Worm (Caenorhabditis elegans): ENCODE data around the gene F28C10.3.

F28C10.3 gene

ce11 chrX:487669-488068 is 48.0 kb downstream of the F28C10.3 start (continued):
- TF ChIP-seq lsl-1 (GFP tag; optimal IDR thresholded peaks at IDR 0.05) (peak; percentile 26), lin-40 (tag; optimal IDR thresholded peaks at IDR 0.05) (no peak), lin-26 (GFP tag; IDR thresholded peaks at IDR 0.05) (peak; percentile 96), athp-1 (tag; optimal IDR thresholded peaks at IDR 0.05) (peak; percentile 35), ceh-91 (GFP tag; IDR thresholded peaks at IDR 0.05) (no peak), bed-1 (GFP tag; IDR thresholded peaks at IDR 0.05) (0 out of 2 replicates have a peak, but pooled peaks have one; percentile 28), K12H6.12 (tag; optimal IDR thresholded peaks at IDR 0.05) (no peak), zfh-2 (GFP tag; conservative IDR thresholded peaks at IDR 0.05) (no peak), snpc-1.3 (tag; optimal IDR thresholded peaks at IDR 0.05; ENCODE audit: insufficient read depth) (peak; percentile 65), rpc-1 (optimal IDR thresholded peaks at IDR 0.05) (peak; percentile 84), rpc-1 (tag; optimal IDR thresholded peaks at IDR 0.05) (peak; percentile 99), madf-8 (GFP tag; conservative IDR thresholded peaks at IDR 0.05) (no peak), hlh-12 (tag; optimal IDR thresholded peaks at IDR 0.05) (no peak), nfyb-1 (GFP tag; IDR thresholded peaks at IDR 0.05) (peak; percentile 45; the same call in 1 of the 2 replicates), C17E4.6 (GFP tag; IDR thresholded peaks at IDR 0.05) (no peak), ekl-4 (GFP tag; IDR thresholded peaks at IDR 0.05) (no peak), ZK185.1 (tag; optimal IDR thresholded peaks at IDR 0.05; ENCODE audit: poor library complexity, severe bottlenecking) (peak; percentile 47), egrh-3 (GFP tag; IDR thresholded peaks at IDR 0.05) (no peak), nhr-179 (tag; optimal IDR thresholded peaks at IDR 0.05) (no peak), F55B11.4 (tag; optimal IDR thresholded peaks at IDR 0.05; ENCODE audit: borderline replicate concordance, insufficient read depth) (no peak), let-526 (GFP tag; IDR thresholded peaks at IDR 0.05) (no peak), egl-18 (GFP tag; IDR thresholded peaks at IDR 0.05) (no peak), attf-5 (GFP tag; optimal IDR thresholded peaks at IDR 0.05) (peak; percentile 59), somi-1 (GFP tag; optimal IDR thresholded peaks at IDR 0.05) (peak; percentile 11), sptf-2 (GFP tag; optimal IDR thresholded peaks at IDR 0.05) (peak; percentile 62), ztf-25 (GFP tag; IDR thresholded peaks at IDR 0.05) (peak; percentile 93; the same call in 1 of the 2 replicates), lir-1 (GFP tag; conservative IDR thresholded peaks at IDR 0.05) (no peak), aptf-2 (GFP tag; conservative IDR thresholded peaks at IDR 0.05) (no peak), Y79H2A.3 (GFP tag; conservative IDR thresholded peaks at IDR 0.05) (0 out of 2 replicates have a peak, but pooled peaks have one; percentile 13), ceh-40 (GFP tag; IDR thresholded peaks at IDR 0.05) (peak; percentile 68; the same call in 1 of the 2 replicates), snpc-4 (GFP tag; optimal IDR thresholded peaks at IDR 0.05) (peak; percentile 70), snpc-4 (tag; optimal IDR thresholded peaks at IDR 0.05) (peak in 1 of 4 experiments; percentile 77), ceh-100 (GFP tag; IDR thresholded peaks at IDR 0.05) (no peak), attf-3 (GFP tag; conservative IDR thresholded peaks at IDR 0.05) (no peak), ztf-22 (GFP tag; optimal IDR thresholded peaks at IDR 0.05) (no peak), gei-17 (GFP tag; optimal IDR thresholded peaks at IDR 0.05) (no peak), nhr-80 (tag; optimal IDR thresholded peaks at IDR 0.05) (no peak), die-1 (tag; optimal IDR thresholded peaks at IDR 0.05) (peak; percentile 90), madf-6 (GFP tag; IDR thresholded peaks at IDR 0.05) (no peak; the same call in 1 of the 2 replicates), ama-1 (optimal IDR thresholded peaks at IDR 0.05) (no peak), ama-1 (GFP tag; optimal IDR thresholded peaks at IDR 0.05) (peak; percentile 55 to 71), nfya-2 (GFP tag; IDR thresholded peaks at IDR 0.05) (no peak), mcd-1 (GFP tag; IDR thresholded peaks at IDR 0.05) (no peak; the same call in 1 of the 2 replicates), unc-62 (GFP tag; optimal IDR thresholded peaks at IDR 0.05) (no peak), egl-44 (GFP tag; IDR thresholded peaks at IDR 0.05) (peak; percentile 63; the same call in 1 of the 2 replicates), tlf-1 (GFP tag; optimal IDR thresholded peaks at IDR 0.05) (no peak), hmg-1.2 (GFP tag; IDR thresholded peaks at IDR 0.05) (no peak; the same call in none of the 2 replicates), T07F8.4 (tag; optimal IDR thresholded peaks at IDR 0.05) (peak; percentile 60), Y67H2A.10 (GFP tag; conservative IDR thresholded peaks at IDR 0.05) (no peak)

All from whole organism, young adult.